Fruit fly (Drosophila melanogaster) whole organism, pupa: ENCODE data around the gene RpS14b.

Experiments
- CG10348 ChIP-seq: fragments of 200-800 bp; sonication (Bioruptor generic); IDR thresholded peaks from 2 replicates; pipeline ENCODE4 v1.3.6; 2022; ENCODE audit warnings: missing biosample characterization, missing genetic modification characterization
- CG12605 ChIP-seq: fragments of 200-800 bp; sonication (Bioruptor generic); IDR thresholded peaks from 2 replicates; pipeline ENCODE4 v1.3.6; 2022; ENCODE audit warnings: missing biosample characterization, missing genetic modification characterization
- CG13204 ChIP-seq: fragments of 200-800 bp; sonication (Bioruptor generic); optimal IDR thresholded peaks from 2 replicates; lab custom pipeline; 2018; ENCODE audit warnings: missing biosample characterization, mild to moderate bottlenecking, missing genetic modification characterization, moderate library complexity
- CG14655 ChIP-seq: fragments of 200-800 bp; sonication (Bioruptor generic); optimal IDR thresholded peaks from 3 replicates; lab custom pipeline; 2017; ENCODE audit warnings: mild to moderate bottlenecking, missing biosample characterization, missing genetic modification reagents, missing genetic modification characterization
- CG15710 ChIP-seq: fragments of 200-800 bp; sonication (Bioruptor generic); optimal IDR thresholded peaks from 2 replicates; lab custom pipeline; 2018; ENCODE audit warnings: missing biosample characterization, mild to moderate bottlenecking, missing genetic modification characterization, moderate library complexity
- CG17806 ChIP-seq: fragments of 200-800 bp; sonication (Bioruptor generic); optimal IDR thresholded peaks from 2 replicates; lab custom pipeline; 2018; ENCODE audit warnings: missing biosample characterization, mild to moderate bottlenecking, missing genetic modification characterization, moderate library complexity
- CG32121 ChIP-seq: fragments of 200-800 bp; sonication (Bioruptor generic); IDR thresholded peaks from 2 replicates; pipeline ENCODE4 v1.3.6; 2022; ENCODE audit warnings: missing biosample characterization, missing genetic modification characterization
- CG34367 ChIP-seq: fragments of 200-800 bp; sonication (Bioruptor generic); optimal IDR thresholded peaks from 2 replicates; lab custom pipeline; 2018; ENCODE audit warnings: missing biosample characterization, mild to moderate bottlenecking, missing genetic modification characterization
- CG4496 ChIP-seq: fragments of 200-800 bp; sonication (Bioruptor generic); IDR thresholded peaks from 3 replicates; pipeline ENCODE4 v1.3.6; 2022; ENCODE audit warnings: missing biosample characterization, missing genetic modification characterization
- CG8159 ChIP-seq: fragments of 200-800 bp; sonication (Bioruptor generic); optimal IDR thresholded peaks from 3 replicates; lab custom pipeline; 2018; ENCODE audit warnings: missing biosample characterization, mild to moderate bottlenecking, missing genetic modification characterization, moderate library complexity
- CG8301 ChIP-seq: fragments of 200-800 bp; sonication (Bioruptor generic); optimal IDR thresholded peaks from 2 replicates; lab custom pipeline; 2018; ENCODE audit warnings: missing biosample characterization, mild to moderate bottlenecking, missing genetic modification characterization
- CG9948 ChIP-seq: fragments of 200-800 bp; sonication (Bioruptor generic); optimal IDR thresholded peaks from 2 replicates; lab custom pipeline; 2018; ENCODE audit warnings: missing biosample characterization, mild to moderate bottlenecking, missing genetic modification characterization, moderate library complexity
- D1 ChIP-seq: fragments of 200-800 bp; sonication (Bioruptor generic); optimal IDR thresholded peaks from 2 replicates; lab custom pipeline; 2018; ENCODE audit warnings: missing biosample characterization, mild to moderate bottlenecking, missing genetic modification characterization, moderate library complexity
- EcR ChIP-seq: fragments of 200-800 bp; sonication (Bioruptor generic); optimal IDR thresholded peaks from 3 replicates; lab custom pipeline; 2019; ENCODE audit warnings: missing biosample characterization, missing genetic modification characterization, mild to moderate bottlenecking, moderate library complexity, missing genetic modification reagents
- Ets98B ChIP-seq: fragments of 200-800 bp; sonication (Bioruptor generic); IDR thresholded peaks from 2 replicates; pipeline ENCODE4 v1.3.6; 2022; ENCODE audit warnings: missing biosample characterization, missing genetic modification characterization
- Pif1A ChIP-seq: fragments of 200-800 bp; sonication (Bioruptor generic); optimal IDR thresholded peaks from 3 replicates; lab custom pipeline; 2016; ENCODE audit warnings: missing biosample characterization, missing genetic modification characterization
- Pif1B ChIP-seq: fragments of 200-800 bp; sonication (Bioruptor generic); optimal IDR thresholded peaks from 3 replicates; lab custom pipeline; 2016; ENCODE audit warnings: missing biosample characterization, missing genetic modification characterization
- Snoo ChIP-seq: fragments of 200-800 bp; sonication (Bioruptor generic); optimal IDR thresholded peaks from 3 replicates; lab custom pipeline; 2017; ENCODE audit warnings: missing biosample characterization, mild to moderate bottlenecking, missing genetic modification characterization, inconsistent platforms
- fd96Ca ChIP-seq: fragments of 200-800 bp; sonication (Bioruptor generic); IDR thresholded peaks from 3 replicates; pipeline ENCODE4 v1.3.6; 2022; ENCODE audit warnings: missing biosample characterization, missing genetic modification characterization
- gl ChIP-seq: fragments of 200-800 bp; sonication (Bioruptor generic); optimal IDR thresholded peaks from 2 replicates; lab custom pipeline; 2018; ENCODE audit warnings: missing biosample characterization, mild to moderate bottlenecking, missing genetic modification characterization
- rn ChIP-seq: fragments of 200-800 bp; sonication (Bioruptor generic); IDR thresholded peaks from 2 replicates; pipeline ENCODE4 v1.3.6; 2022; ENCODE audit warnings: missing biosample characterization, missing genetic modification characterization

RpS14b gene

DNA sequence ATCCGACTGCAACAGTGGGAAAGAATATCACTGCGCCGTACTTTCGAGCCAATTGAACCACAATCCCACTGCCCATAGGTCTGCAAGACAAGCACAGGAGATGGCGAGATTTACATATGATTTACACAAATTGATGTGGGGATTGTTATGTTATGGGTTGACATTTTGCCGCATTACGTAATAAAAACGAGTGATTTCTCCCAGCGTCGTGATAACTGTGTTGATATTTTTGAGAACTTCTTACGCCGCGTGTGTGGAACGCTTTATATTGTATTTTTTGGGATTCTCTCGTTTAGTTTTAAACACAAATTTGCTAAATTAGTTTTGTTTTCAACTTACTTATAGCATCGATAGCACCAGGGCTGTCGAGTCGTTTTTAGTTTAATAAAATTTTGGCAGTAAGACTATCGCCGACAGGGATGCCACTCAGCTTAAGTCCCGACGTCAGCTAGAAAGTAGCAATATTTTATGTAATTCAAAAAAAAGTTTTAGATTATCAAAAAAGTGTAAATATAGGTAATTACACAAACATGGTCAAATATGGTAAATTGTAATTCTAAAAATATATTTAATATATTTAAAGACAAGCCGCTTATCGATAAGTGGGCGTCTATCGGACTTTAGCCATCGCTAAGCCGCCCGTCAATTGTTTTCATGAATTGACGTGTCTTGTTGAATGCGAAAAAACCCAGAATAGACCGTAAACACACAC, 41.1 kb upstream of the RpS14b start, which contains the start of the genes CG45089, ND-MNLL and p115:
Gene CG45089 (minus strand): TSS at position 388 of the 712 bp plus-strand sequence.
Gene ND-MNLL (minus strand): TSS at position 388 of the 712 bp plus-strand sequence.
Gene p115 (plus strand): TSS at position 621 of the 712 bp plus-strand sequence.
- peak; percentile 38 for TF ChIP-seq CG15710 (tag; lab: Kevin White, UChicago)
- peak; percentile 48; the same call in 1 of the 2 replicates for TF ChIP-seq CG32121 (GFP tag; lab: Robert Waterston, UW)
- TF ChIP-seq Ets98B (GFP tag; lab: Robert Waterston, UW), result peak; percentile 17; the same call in 1 of the 2 replicates
- no peak for TF ChIP-seq CG13204 (GFP tag; lab: Kevin White, UChicago)
- 0 out of 3 replicates have a peak, but pooled peaks have one; percentile 26 for TF ChIP-seq CG4496 (GFP tag; lab: Robert Waterston, UW)
- TF ChIP-seq Pif1B (GFP tag; lab: Kevin White, UChicago), result peak; percentile 32
- TF ChIP-seq CG17806 (tag; lab: Kevin White, UChicago), result peak; percentile 21
- peak; percentile 40 for TF ChIP-seq CG8159 (tag; lab: Kevin White, UChicago)
- no peak for TF ChIP-seq CG8301 (tag; lab: Kevin White, UChicago)
- TF ChIP-seq CG14655 (GFP tag; lab: Kevin White, UChicago), result no peak
- no peak for TF ChIP-seq D1
- TF ChIP-seq CG9948, result peak; percentile 20
- TF ChIP-seq Snoo (tag; lab: Kevin White, UChicago), result peak; percentile 10
- peak; percentile 46 for TF ChIP-seq Pif1A

DNA sequence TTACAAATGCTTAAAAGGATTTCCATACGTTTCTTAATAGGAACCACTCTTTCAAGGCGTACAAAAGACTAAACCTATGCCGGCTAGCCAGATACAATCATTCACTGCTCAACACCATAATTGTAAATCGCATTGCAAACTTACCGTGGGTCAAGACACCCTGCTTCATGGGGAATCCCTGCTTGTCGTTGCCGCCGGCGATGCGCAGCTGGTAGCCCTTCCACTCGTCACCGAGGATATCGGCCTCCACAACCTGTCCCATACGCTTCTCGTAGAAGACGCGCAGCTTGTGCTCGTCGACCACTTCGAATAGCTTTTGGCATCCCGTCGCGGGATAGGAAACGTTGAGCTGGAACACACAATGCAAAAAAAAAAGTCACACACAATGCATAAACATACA, 34.0 kb upstream of the RpS14b start:
- TF ChIP-seq CG17806 (tag; lab: Kevin White, UChicago), result no peak
- TF ChIP-seq CG14655 (GFP tag; lab: Kevin White, UChicago), result no peak
- TF ChIP-seq CG15710 (tag; lab: Kevin White, UChicago), result no peak
- TF ChIP-seq CG34367 (tag; lab: Kevin White, UChicago), result no peak
- no peak for TF ChIP-seq rn (GFP tag; lab: Robert Waterston, UW)
- no peak for TF ChIP-seq EcR
- TF ChIP-seq CG13204 (GFP tag; lab: Kevin White, UChicago), result no peak
- TF ChIP-seq fd96Ca (GFP tag; lab: Robert Waterston, UW), result no peak
- no peak for TF ChIP-seq CG10348 (GFP tag; lab: Robert Waterston, UW)
- TF ChIP-seq, all 21 proteins: peak for 0

DNA sequence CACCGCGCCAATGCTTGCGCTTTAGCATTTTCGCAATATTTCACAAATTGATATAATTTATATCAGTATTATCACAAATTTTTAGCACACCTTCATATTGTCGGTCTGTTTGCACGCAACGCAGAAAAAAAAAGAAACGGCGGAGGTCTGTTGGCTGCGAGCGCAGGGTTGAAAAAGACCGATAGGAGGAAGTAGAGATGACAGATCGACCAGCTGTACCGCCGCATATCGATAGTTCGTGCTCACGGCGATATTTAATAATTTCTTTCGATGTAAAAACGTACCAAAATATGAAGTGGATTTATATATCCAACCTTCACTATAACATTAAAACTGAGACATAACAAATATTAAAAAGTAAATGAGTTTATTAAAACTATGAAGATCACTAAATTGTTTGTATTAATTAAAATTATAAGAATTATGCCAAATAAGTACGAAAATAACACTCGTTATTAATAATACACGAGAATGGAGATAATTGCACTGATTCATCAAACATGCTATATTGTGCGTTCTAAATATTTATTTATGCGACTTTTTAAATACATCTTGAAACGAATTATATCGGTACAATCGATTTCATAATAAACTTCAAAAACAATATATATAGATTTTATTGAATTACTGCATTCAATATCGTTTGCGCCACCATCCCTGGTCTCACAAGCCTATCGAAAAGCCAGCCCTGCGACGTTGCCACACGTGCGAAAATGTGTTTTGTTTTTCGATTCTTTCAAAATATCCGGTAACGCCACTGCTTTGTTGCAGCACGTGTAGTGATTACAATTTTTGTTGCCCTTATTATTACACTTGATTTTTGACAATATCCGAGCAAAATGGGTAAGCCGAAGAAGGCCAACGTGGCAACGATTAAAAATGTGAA, 33.3 kb upstream of the RpS14b start, which contains the start of the genes RpS6 and bys:
Gene RpS6 (minus strand): TSS at position 179 of the 886 bp plus-strand sequence.
Gene bys (plus strand): TSS at position 728 of the 886 bp plus-strand sequence.
- TF ChIP-seq CG4496 (GFP tag; lab: Robert Waterston, UW) (peak; percentile 66), CG8159 (tag; lab: Kevin White, UChicago) (peak; percentile 16), CG32121 (GFP tag; lab: Robert Waterston, UW) (no peak), CG15710 (tag; lab: Kevin White, UChicago) (peak; percentile 16), Ets98B (GFP tag; lab: Robert Waterston, UW) (peak; percentile 38), fd96Ca (GFP tag; lab: Robert Waterston, UW) (peak; percentile 58; the same call in 1 of the 3 replicates), D1 (no peak), rn (GFP tag; lab: Robert Waterston, UW) (no peak), CG8301 (tag; lab: Kevin White, UChicago) (no peak), CG12605 (GFP tag; lab: Robert Waterston, UW) (peak; percentile 44; the same call in 1 of the 2 replicates), Snoo (tag; lab: Kevin White, UChicago) (peak; percentile 60), Pif1A (peak; percentile 61), Pif1B (GFP tag; lab: Kevin White, UChicago) (no peak), CG13204 (GFP tag; lab: Kevin White, UChicago) (no peak), CG17806 (tag; lab: Kevin White, UChicago) (no peak), CG34367 (tag; lab: Kevin White, UChicago) (peak; percentile 24), CG14655 (GFP tag; lab: Kevin White, UChicago) (no peak), CG9948 (peak; percentile 28), CG10348 (GFP tag; lab: Robert Waterston, UW) (no peak), EcR (no peak), gl (tag; lab: Kevin White, UChicago) (no peak)

DNA sequence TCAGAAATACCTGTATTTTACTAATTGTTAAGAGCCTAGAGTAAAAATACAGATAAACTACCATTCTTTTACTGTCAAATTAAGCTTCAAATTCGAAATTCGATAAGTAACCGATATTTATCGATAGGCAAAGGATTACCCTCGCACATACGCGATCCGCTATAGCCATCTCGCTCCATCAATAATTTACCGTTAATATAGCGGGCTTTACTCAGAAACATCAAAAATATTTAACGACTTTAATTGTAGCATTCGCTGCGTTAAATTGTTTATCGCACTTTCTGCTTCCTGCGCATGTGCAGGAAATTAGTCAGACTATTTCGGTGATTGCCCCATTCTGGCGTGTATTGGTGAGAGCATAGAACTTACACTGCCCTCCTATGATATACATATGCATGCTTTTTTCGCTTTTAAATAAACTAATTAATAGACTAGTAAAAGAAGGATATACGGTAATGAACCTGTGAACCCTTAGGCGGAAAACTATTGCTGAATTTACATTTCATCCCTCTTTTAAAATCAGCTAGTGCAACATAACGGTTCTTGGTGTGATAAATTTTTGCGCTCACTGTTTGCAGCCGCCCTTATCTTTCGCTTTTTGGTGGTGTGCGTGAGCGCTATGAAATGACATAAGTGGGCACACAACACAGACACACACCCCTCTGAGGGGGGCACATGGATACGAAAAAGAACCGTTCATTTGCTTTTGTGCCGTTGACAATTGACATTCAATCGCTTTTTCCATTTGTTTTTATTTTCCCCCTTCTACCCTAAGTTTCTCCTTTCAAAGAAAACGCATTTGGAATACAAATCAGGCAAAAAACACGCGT, 26.2 kb upstream of the RpS14b start, which contains the start of the genes dpr14 and spidey:
Gene dpr14 (minus strand): TSS at position 48 of the 830 bp plus-strand sequence.
Gene spidey (plus strand): TSS at position 693 of the 830 bp plus-strand sequence.
- TF ChIP-seq CG14655 (GFP tag; lab: Kevin White, UChicago) (peak; percentile 85), gl (tag; lab: Kevin White, UChicago) (peak; percentile 59), Ets98B (GFP tag; lab: Robert Waterston, UW) (peak; percentile 85), CG13204 (GFP tag; lab: Kevin White, UChicago) (no peak), CG8301 (tag; lab: Kevin White, UChicago) (peak; percentile 79), Pif1B (GFP tag; lab: Kevin White, UChicago) (peak; percentile 72), Snoo (tag; lab: Kevin White, UChicago) (peak; percentile 56), fd96Ca (GFP tag; lab: Robert Waterston, UW) (peak; percentile 90), D1 (no peak), CG10348 (GFP tag; lab: Robert Waterston, UW) (0 out of 2 replicates have a peak, but pooled peaks have one; percentile 31), rn (GFP tag; lab: Robert Waterston, UW) (no peak), CG12605 (GFP tag; lab: Robert Waterston, UW) (peak; percentile 66), EcR (peak; percentile 76), CG32121 (GFP tag; lab: Robert Waterston, UW) (peak; percentile 89), CG17806 (tag; lab: Kevin White, UChicago) (peak; percentile 74), CG34367 (tag; lab: Kevin White, UChicago) (peak; percentile 75), CG8159 (tag; lab: Kevin White, UChicago) (peak; percentile 83), CG9948 (peak; percentile 70), CG4496 (GFP tag; lab: Robert Waterston, UW) (peak; percentile 91), CG15710 (tag; lab: Kevin White, UChicago) (peak; percentile 79), Pif1A (no peak)
